Fruit fly (Drosophila melanogaster) whole organism, embryonic: Measurements from ENCODE around the gene Patsas.

Source experiments
- BEAF-32 ChIP-seq: fragments of 200-800 bp; sonication (Bioruptor generic); optimal IDR thresholded peaks from 3 replicates; lab custom pipeline; 2017; ENCODE audit warnings: missing biosample characterization, missing genetic modification characterization, mild to moderate bottlenecking, moderate library complexity, missing genetic modification reagents
- CG10654 ChIP-seq: fragments of 200-800 bp; sonication (Bioruptor generic); optimal IDR thresholded peaks from 2 replicates; lab custom pipeline; 2016; ENCODE audit warnings: missing biosample characterization, missing genetic modification characterization
- CG11696 ChIP-seq: fragments of 200-800 bp; sonication (Bioruptor generic); IDR thresholded peaks from 2 replicates; pipeline ENCODE4 v1.3.6; 2022; ENCODE audit warnings: missing biosample characterization, missing genetic modification characterization
- CG12659 ChIP-seq: fragments of 200-800 bp; sonication (Bioruptor generic); optimal IDR thresholded peaks from 3 replicates; lab custom pipeline; 2017; ENCODE audit warnings: mild to moderate bottlenecking, missing biosample characterization, missing genetic modification reagents, missing genetic modification characterization
- CG14710 ChIP-seq: fragments of 200-800 bp; sonication (Bioruptor generic); optimal IDR thresholded peaks from 3 replicates; lab custom pipeline; 2019; ENCODE audit warnings: missing biosample characterization, mild to moderate bottlenecking, missing genetic modification characterization, moderate library complexity
- CG17385 ChIP-seq: fragments of 200-800 bp; sonication (Bioruptor generic); optimal IDR thresholded peaks from 3 replicates; lab custom pipeline; 2018; ENCODE audit warnings: missing biosample characterization, mild to moderate bottlenecking, missing genetic modification characterization
- CG1832 ChIP-seq: fragments of 200-800 bp; sonication (Bioruptor generic); optimal IDR thresholded peaks from 2 replicates; lab custom pipeline; 2017; ENCODE audit warnings: missing biosample characterization, mild to moderate bottlenecking, missing genetic modification characterization, inconsistent platforms
- CG5180 ChIP-seq: fragments of 200-800 bp; sonication (Bioruptor generic); optimal IDR thresholded peaks from 3 replicates; lab custom pipeline; 2017; ENCODE audit warnings: missing biosample characterization, missing genetic modification characterization, mild to moderate bottlenecking, moderate library complexity, missing genetic modification reagents
- CG9609 ChIP-seq: fragments of 200-800 bp; sonication (Bioruptor generic); optimal IDR thresholded peaks from 3 replicates; lab custom pipeline; 2016; ENCODE audit warnings: missing biosample characterization, missing genetic modification characterization
- D ChIP-seq, 2 experiments: fragments of 200-800 bp in 1 of 2; fragments of >200 bp in 1 of 2; sonication (Bioruptor generic) in 1 of 2; optimal IDR thresholded peaks; 2 replicates in 1 of 2; 3 replicates in 1 of 2; lab custom pipeline; 2017; ENCODE audit warnings: mild to moderate bottlenecking in 1 of 2, missing biosample characterization in 1 of 2, missing genetic modification characterization in 1 of 2, missing genetic modification reagents in 1 of 2
- Dek ChIP-seq: fragments of 200-800 bp; sonication (Bioruptor generic); optimal IDR thresholded peaks from 3 replicates; lab custom pipeline; 2019; ENCODE audit warnings: missing biosample characterization, mild to moderate bottlenecking, missing genetic modification characterization, moderate library complexity
- Elba2 ChIP-seq: fragments of 200-800 bp; sonication (Bioruptor generic); optimal IDR thresholded peaks from 3 replicates; lab custom pipeline; 2016; ENCODE audit warnings: missing biosample characterization, missing genetic modification characterization
- Fer3 ChIP-seq: fragments of 200-800 bp; sonication (Bioruptor generic); optimal IDR thresholded peaks from 2 replicates; lab custom pipeline; 2018; ENCODE audit warnings: missing biosample characterization, mild to moderate bottlenecking, missing genetic modification characterization, moderate library complexity
- Hey ChIP-seq: fragments of 200-800 bp; sonication (Bioruptor generic); optimal IDR thresholded peaks from 3 replicates; lab custom pipeline; 2018; ENCODE audit warnings: missing biosample characterization, mild to moderate bottlenecking, missing genetic modification characterization
- Lhr ChIP-seq: fragments of 200-800 bp; sonication (Bioruptor generic); optimal IDR thresholded peaks from 3 replicates; lab custom pipeline; 2017; ENCODE audit warnings: mild to moderate bottlenecking, missing biosample characterization, missing genetic modification reagents, missing genetic modification characterization
- Lpt ChIP-seq: fragments of >200 bp; optimal IDR thresholded peaks from 2 replicates; lab custom pipeline; 2018; ENCODE audit warnings: missing biosample characterization, missing genetic modification characterization
- Nf-YA ChIP-seq: fragments of 200-800 bp; sonication (Bioruptor generic); IDR thresholded peaks from 2 replicates; pipeline ENCODE4 v1.3.6; 2022; ENCODE audit warnings: missing biosample characterization, missing genetic modification characterization
- Vsx1 ChIP-seq: fragments of 200-800 bp; sonication (Bioruptor generic); optimal IDR thresholded peaks from 2 replicates; lab custom pipeline; 2017; ENCODE audit warnings: missing biosample characterization, mild to moderate bottlenecking, missing genetic modification characterization, missing genetic modification reagents
- Xbp1 ChIP-seq: fragments of 200-800 bp; sonication (Bioruptor generic); optimal IDR thresholded peaks from 3 replicates; lab custom pipeline; 2016; ENCODE audit warnings: missing biosample characterization, mild to moderate bottlenecking, missing genetic modification characterization
- bigmax ChIP-seq: fragments of 200-800 bp; sonication (Bioruptor generic); optimal IDR thresholded peaks from 2 replicates; lab custom pipeline; 2018; ENCODE audit warnings: missing biosample characterization, mild to moderate bottlenecking, missing genetic modification characterization
- chn ChIP-seq: fragments of 200-800 bp; sonication (Bioruptor generic); optimal IDR thresholded peaks from 2 replicates; lab custom pipeline; 2016; ENCODE audit warnings: missing biosample characterization, missing genetic modification characterization
- dpn ChIP-seq, 2 experiments: fragments of 200-800 bp; sonication (Bioruptor generic); optimal IDR thresholded peaks; 3 replicates each; lab custom pipeline; 2016; ENCODE audit warnings: missing biosample characterization in 2 of 2, missing genetic modification characterization in 2 of 2
- fru ChIP-seq: fragments of >200 bp; optimal IDR thresholded peaks from 2 replicates; lab custom pipeline; 2017
- ftz-f1 ChIP-seq: fragments of 200-800 bp; sonication (Bioruptor generic); optimal IDR thresholded peaks from 2 replicates; lab custom pipeline; 2016; ENCODE audit warnings: missing biosample characterization, missing genetic modification characterization
- gro ChIP-seq: fragments of 200-800 bp; sonication (Bioruptor generic); optimal IDR thresholded peaks from 2 replicates; lab custom pipeline; 2016; ENCODE audit warnings: missing biosample characterization, missing genetic modification characterization
- gsb-n ChIP-seq: fragments of 200-800 bp; sonication (Bioruptor generic); optimal IDR thresholded peaks from 3 replicates; lab custom pipeline; 2018; ENCODE audit warnings: missing biosample characterization, mild to moderate bottlenecking, missing genetic modification characterization
- hbn ChIP-seq: fragments of 200-800 bp; sonication (Bioruptor generic); IDR thresholded peaks from 2 replicates; pipeline ENCODE4 v1.3.6; 2022; ENCODE audit warnings: missing biosample characterization, missing genetic modification characterization; ENCODE audit not compliant: partially characterized antibody
- her ChIP-seq: fragments of 200-800 bp; sonication (Bioruptor generic); optimal IDR thresholded peaks from 2 replicates; lab custom pipeline; 2016; ENCODE audit warnings: missing biosample characterization, missing genetic modification characterization
- knrl ChIP-seq: fragments of 200-800 bp; sonication (Bioruptor generic); IDR thresholded peaks from 3 replicates; pipeline ENCODE4 v1.3.6; 2022; ENCODE audit warnings: missing biosample characterization, missing genetic modification characterization; ENCODE audit not compliant: partially characterized antibody
- lab ChIP-seq: fragments of 200-800 bp; sonication (Bioruptor generic); optimal IDR thresholded peaks from 3 replicates; lab custom pipeline; 2017; ENCODE audit warnings: missing biosample characterization, missing genetic modification characterization, mild to moderate bottlenecking, moderate library complexity, missing genetic modification reagents
- nom ChIP-seq: fragments of 200-800 bp; sonication (Bioruptor generic); optimal IDR thresholded peaks from 2 replicates; lab custom pipeline; 2017; ENCODE audit warnings: missing biosample characterization, missing genetic modification characterization, mild to moderate bottlenecking, moderate library complexity, missing genetic modification reagents
- pan ChIP-seq, 4 experiments: fragments of >200 bp in 3 of 4; fragments of 200-800 bp in 1 of 4; sonication (Bioruptor generic) in 1 of 4; optimal IDR thresholded peaks in 3 of 4; IDR thresholded peaks in 1 of 4; 2 replicates each; pipeline versions ENCODE4 v1.3.6 to Lab custom; 2017 to 2022; ENCODE audit warnings: missing biosample characterization in 2 of 4, missing genetic modification characterization in 2 of 4, mixed read lengths in 1 of 4
- pb ChIP-seq: fragments of 200-800 bp; sonication (Bioruptor generic); optimal IDR thresholded peaks from 3 replicates; lab custom pipeline; 2016; ENCODE audit warnings: missing biosample characterization, missing genetic modification characterization
- pros ChIP-seq: fragments of 200-800 bp; sonication (Bioruptor generic); optimal IDR thresholded peaks from 3 replicates; lab custom pipeline; 2019; ENCODE audit warnings: missing biosample characterization, mild to moderate bottlenecking, missing genetic modification characterization, moderate library complexity
- rib ChIP-seq: fragments of 200-800 bp; sonication (Bioruptor generic); IDR thresholded peaks from 2 replicates; pipeline ENCODE4 v1.3.6; 2022; ENCODE audit warnings: missing biosample characterization, missing genetic modification characterization
- scrt ChIP-seq: fragments of 200-800 bp; sonication (Bioruptor generic); optimal IDR thresholded peaks from 2 replicates; lab custom pipeline; 2018; ENCODE audit warnings: missing biosample characterization, mild to moderate bottlenecking, missing genetic modification characterization, moderate library complexity
- sd ChIP-seq: fragments of 200-800 bp; sonication (Bioruptor generic); optimal IDR thresholded peaks from 3 replicates; lab custom pipeline; 2018; ENCODE audit warnings: missing biosample characterization, mild to moderate bottlenecking, missing genetic modification characterization, moderate library complexity
- slou ChIP-seq: fragments of 200-800 bp; sonication (Bioruptor generic); optimal IDR thresholded peaks from 3 replicates; lab custom pipeline; 2016; ENCODE audit warnings: missing biosample characterization, missing genetic modification characterization
- sob ChIP-seq: fragments of 200-800 bp; sonication (Bioruptor generic); IDR thresholded peaks from 2 replicates; pipeline ENCODE4 v1.3.6; 2022; ENCODE audit warnings: missing biosample characterization, missing genetic modification characterization
- sug ChIP-seq: fragments of 200-800 bp; optimal IDR thresholded peaks from 2 replicates; lab custom pipeline; 2019; ENCODE audit warnings: missing biosample characterization, mild to moderate bottlenecking, missing genetic modification characterization, moderate library complexity
- tgo ChIP-seq: fragments of 200-800 bp; sonication (Bioruptor generic); IDR thresholded peaks from 3 replicates; pipeline ENCODE4 v1.3.6; 2022; ENCODE audit warnings: missing biosample characterization, missing genetic modification characterization
- trem ChIP-seq: fragments of 200-800 bp; optimal IDR thresholded peaks from 3 replicates; lab custom pipeline; 2019; ENCODE audit warnings: missing biosample characterization, mild to moderate bottlenecking, missing genetic modification characterization, moderate library complexity
- trh ChIP-seq: fragments of 200-800 bp; sonication (Bioruptor generic); optimal IDR thresholded peaks from 2 replicates; lab custom pipeline; 2016; ENCODE audit warnings: missing biosample characterization, missing genetic modification characterization
- wdn ChIP-seq: fragments of 200-800 bp; sonication (Bioruptor generic); IDR thresholded peaks from 2 replicates; pipeline ENCODE4 v1.3.6; 2022; ENCODE audit warnings: missing biosample characterization, missing genetic modification characterization

The Patsas gene

dm6 chr2L:12096396-12096813 is 6.7 kb downstream of the Patsas start, which contains the start of the genes CG6712 and Mt2 (continued):
- TF ChIP-seq Elba2 (GFP tag; lab: Kevin White, UChicago) (peak; percentile 53), CG12659 (GFP tag; lab: Kevin White, UChicago) (peak; percentile 42), Lpt (GFP tag; lab: Kevin White, UChicago) (no peak), dpn (GFP tag; optimal IDR thresholded peaks at IDR 0.05; lab: Kevin White, UChicago) (no peak), Xbp1 (GFP tag; lab: Kevin White, UChicago) (peak; percentile 18), CG11696 (GFP tag; lab: Robert Waterston, UW) (no peak), wdn (GFP tag; lab: Robert Waterston, UW) (no peak), slou (GFP tag; lab: Kevin White, UChicago) (no peak), BEAF-32 (GFP tag; lab: Kevin White, UChicago) (peak; percentile 24), CG9609 (GFP tag; lab: Kevin White, UChicago) (no peak), tgo (GFP tag; lab: Robert Waterston, UW) (no peak), Vsx1 (GFP tag; lab: Kevin White, UChicago) (no peak), ftz-f1 (GFP tag; lab: Kevin White, UChicago) (no peak), Hey (tag; lab: Kevin White, UChicago) (no peak), Fer3 (tag; lab: Kevin White, UChicago) (no peak), CG14710 (tag; lab: Kevin White, UChicago) (peak; percentile 63), knrl (GFP tag; lab: Robert Waterston, UW) (no peak), Lhr (GFP tag; lab: Kevin White, UChicago) (no peak), rib (GFP tag; lab: Robert Waterston, UW) (peak; percentile 38; the same call in 1 of the 2 replicates), CG1832 (GFP tag; lab: Kevin White, UChicago) (no peak), fru (lab: Kevin White, UChicago) (no peak), CG17385 (GFP tag; lab: Kevin White, UChicago) (peak; percentile 98), pb (no peak), nom (GFP tag; lab: Kevin White, UChicago) (no peak), lab (GFP tag; lab: Kevin White, UChicago) (no peak), D (optimal IDR thresholded peaks at IDR 0.05; lab: Kevin White, UChicago) (no peak), D (GFP tag; optimal IDR thresholded peaks at IDR 0.05; lab: Kevin White, UChicago) (no peak), gro (GFP tag; lab: Kevin White, UChicago) (peak; percentile 13), her (no peak), Dek (tag; lab: Kevin White, UChicago) (no peak), pan (optimal IDR thresholded peaks at IDR 0.05; lab: Kevin White, UChicago) (no peak), pan (GFP tag; optimal IDR thresholded peaks at IDR 0.05 in 1 of 2, IDR thresholded peaks at IDR 0.05 in 1 of 2) (no peak), Nf-YA (GFP tag; lab: Robert Waterston, UW) (no peak), CG5180 (no peak), bigmax (GFP tag; lab: Kevin White, UChicago) (no peak), hbn (GFP tag; lab: Robert Waterston, UW) (no peak), trem (tag; lab: Kevin White, UChicago) (peak; percentile 0), gsb-n (peak; percentile 37), sd (peak; percentile 68), CG10654 (GFP tag; lab: Kevin White, UChicago) (no peak), chn (GFP tag; lab: Kevin White, UChicago) (no peak), sug (tag; lab: Kevin White, UChicago) (peak; percentile 25), trh (GFP tag; lab: Kevin White, UChicago) (no peak), pros (GFP tag; lab: Kevin White, UChicago) (no peak), scrt (GFP tag; lab: Kevin White, UChicago) (no peak), sob (GFP tag; lab: Robert Waterston, UW) (peak; percentile 36; the same call in 1 of the 2 replicates)
